Worm (Caenorhabditis elegans) whole organism, midembryonic: ENCODE data around the gene taf-8.

Experiments
- T22C8.4 ChIP-seq: fragments of 200-800 bp; sonication (Bioruptor generic); IDR thresholded peaks from 2 replicates; pipeline ENCODE4 v1.3.6; 2022; ENCODE audit warnings: missing genetic modification characterization, missing compliant biosample characterization
- cog-1 ChIP-seq: sonication (generic microtip); optimal IDR thresholded peaks from 2 replicates; lab custom pipeline; 2016; ENCODE audit warnings: missing genetic modification characterization, missing compliant biosample characterization
- flt-1 ChIP-seq: fragments of 200-800 bp; sonication (Bioruptor generic); IDR thresholded peaks from 2 replicates; pipeline ENCODE4 v1.3.6; 2022; ENCODE audit warnings: missing genetic modification characterization, missing compliant biosample characterization
- med-1 ChIP-seq: sonication (generic microtip); optimal IDR thresholded peaks from 2 replicates; lab custom pipeline; 2017; ENCODE audit warnings: missing genetic modification characterization, mild to moderate bottlenecking, missing compliant biosample characterization, antibody characterized with exemption, missing genetic modification reagents; ENCODE audit not compliant: insufficient read depth
- ref-1 ChIP-seq: fragments of 200-800 bp; sonication (Bioruptor generic); conservative IDR thresholded peaks from 2 replicates; pipeline ENCODE4 v1.3.6; 2022; ENCODE audit warnings: missing genetic modification reagents, missing genetic modification characterization, missing compliant biosample characterization
- ztf-23 ChIP-seq: fragments of 200-800 bp; sonication (Bioruptor generic); IDR thresholded peaks from 2 replicates; pipeline ENCODE4 v1.3.6; 2022; ENCODE audit warnings: missing genetic modification reagents, missing genetic modification characterization, missing compliant biosample characterization

DNA sequence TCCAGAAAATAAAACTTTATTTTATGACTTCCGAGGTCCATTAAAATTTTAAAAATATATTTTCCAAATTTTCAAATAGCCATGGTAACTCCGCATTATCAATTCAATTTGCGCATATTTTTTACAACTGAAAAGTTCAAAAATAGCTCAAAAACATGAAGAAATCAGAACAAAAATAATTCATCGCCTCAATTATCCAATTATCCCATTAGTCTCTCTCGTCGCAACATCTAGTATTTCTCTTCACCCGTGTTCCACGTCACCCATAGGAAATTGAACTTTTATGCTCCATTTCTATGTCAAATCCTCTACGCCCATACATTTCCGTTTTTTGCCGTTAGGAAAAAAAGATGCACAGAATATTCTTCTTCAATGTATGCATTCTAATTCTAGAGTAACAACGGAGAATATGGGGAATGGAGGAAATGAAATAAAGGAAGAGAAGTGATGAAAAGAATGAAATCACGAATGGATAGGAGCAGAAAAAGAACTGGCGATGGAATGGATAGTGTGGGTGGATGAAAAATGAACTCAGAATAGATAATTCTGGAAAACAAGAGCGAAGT lies 21.0 kb downstream of the taf-8 start:
- TF ChIP-seq med-1 (GFP tag; lab: Kevin White, UChicago) (no peak), flt-1 (GFP tag; lab: Robert Waterston, UW) (no peak), ztf-23 (GFP tag; lab: Robert Waterston, UW) (no peak), cog-1 (no peak), ref-1 (GFP tag; lab: Robert Waterston, UW) (no peak), T22C8.4 (no peak)
